Comparison of ENCODE assay signal across 1 worm cellular context in the genomic region with DNA sequence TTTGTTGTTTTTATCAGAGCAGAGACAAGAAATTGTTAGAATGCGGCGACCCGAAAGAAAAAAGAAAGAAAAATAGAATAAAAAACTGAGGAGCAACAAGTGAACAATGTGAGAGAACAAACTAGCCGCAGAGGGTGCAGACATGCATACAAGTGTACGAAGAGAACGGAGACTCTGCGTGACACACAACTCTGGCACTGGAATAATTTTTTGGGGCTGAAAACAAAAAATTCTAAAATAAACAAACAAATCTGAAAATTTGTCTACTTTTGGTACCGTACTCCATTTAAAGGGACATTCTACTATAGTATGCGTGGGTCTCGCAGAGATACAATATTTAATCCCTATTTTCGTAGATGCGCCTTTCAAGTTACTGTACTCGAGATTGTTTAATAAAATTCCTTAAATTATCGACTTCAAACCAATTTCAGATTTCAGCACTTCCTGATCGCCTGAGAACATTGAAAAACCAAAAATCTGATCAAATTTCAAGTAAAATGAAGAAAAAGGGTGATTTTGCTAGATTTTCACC.
TF ChIP-seq lines count a peak whose summit lies in the region.

No protein-coding gene starts in this region.

TF ChIP-seq in whole organism, young adult, 124 proteins besides CTCF, POLR2A, EP300 and RAD21 (continued from another document):
- no peak for TF ChIP-seq T26A5.8 (tag; optimal IDR thresholded peaks at IDR 0.05; lab: Kevin White, UChicago)
- peak; percentile 94 for TF ChIP-seq madf-6 (GFP tag; IDR thresholded peaks at IDR 0.05; lab: Robert Waterston, UW)
- TF ChIP-seq B0035.1 (tag; optimal IDR thresholded peaks at IDR 0.05; lab: Kevin White, UChicago): no peak
- no peak for TF ChIP-seq nhr-120 (GFP tag; IDR thresholded peaks at IDR 0.05; lab: Robert Waterston, UW)
- TF ChIP-seq zim-3 (tag; optimal IDR thresholded peaks at IDR 0.05; lab: Kevin White, UChicago): no peak
- no peak for TF ChIP-seq ccch-3 (GFP tag; optimal IDR thresholded peaks at IDR 0.05; lab: Kevin White, UChicago)
- TF ChIP-seq ekl-4 (GFP tag; IDR thresholded peaks at IDR 0.05; lab: Robert Waterston, UW): no peak
- no peak for TF ChIP-seq lin-35 (GFP tag; optimal IDR thresholded peaks at IDR 0.05; lab: Kevin White, UChicago)
- TF ChIP-seq let-607 (tag; optimal IDR thresholded peaks at IDR 0.05; lab: Kevin White, UChicago): no peak
- TF ChIP-seq K11D2.4 (GFP tag; IDR thresholded peaks at IDR 0.05; lab: Robert Waterston, UW): no peak
- no peak for TF ChIP-seq B0336.3 (GFP tag; IDR thresholded peaks at IDR 0.05; lab: Robert Waterston, UW)
- peak; percentile 33; the same call in 1 of the 2 replicates for TF ChIP-seq hmg-1.2 (GFP tag; IDR thresholded peaks at IDR 0.05; lab: Robert Waterston, UW)
- no peak for TF ChIP-seq ztf-22 (GFP tag; optimal IDR thresholded peaks at IDR 0.05; lab: Kevin White, UChicago)
- TF ChIP-seq F22D6.2 (tag; optimal IDR thresholded peaks at IDR 0.05; lab: Kevin White, UChicago): no peak
- no peak for TF ChIP-seq rpc-1 (optimal IDR thresholded peaks at IDR 0.05; lab: Kevin White, UChicago)
- TF ChIP-seq rpc-1 (tag; optimal IDR thresholded peaks at IDR 0.05; lab: Kevin White, UChicago): no peak
- peak; percentile 2 for TF ChIP-seq nhr-80 (tag; optimal IDR thresholded peaks at IDR 0.05; lab: Kevin White, UChicago)
- no peak for TF ChIP-seq ztf-28 (GFP tag; IDR thresholded peaks at IDR 0.05; lab: Robert Waterston, UW)
- TF ChIP-seq nfya-2 (GFP tag; IDR thresholded peaks at IDR 0.05; lab: Robert Waterston, UW): no peak
- TF ChIP-seq aptf-2 (GFP tag; conservative IDR thresholded peaks at IDR 0.05; lab: Robert Waterston, UW): no peak
- TF ChIP-seq repo-1 (tag; optimal IDR thresholded peaks at IDR 0.05; lab: Kevin White, UChicago): no peak
- no peak for TF ChIP-seq lin-40 (tag; optimal IDR thresholded peaks at IDR 0.05; lab: Kevin White, UChicago)
- TF ChIP-seq attf-5 (GFP tag; optimal IDR thresholded peaks at IDR 0.05; lab: Kevin White, UChicago): no peak
- TF ChIP-seq hlh-12 (tag; optimal IDR thresholded peaks at IDR 0.05; lab: Kevin White, UChicago): no peak
- no peak for TF ChIP-seq egrh-3 (GFP tag; IDR thresholded peaks at IDR 0.05; lab: Robert Waterston, UW)
- no peak for TF ChIP-seq dpff-1 (tag; optimal IDR thresholded peaks at IDR 0.05; lab: Kevin White, UChicago)
- TF ChIP-seq chd-7 (tag; optimal IDR thresholded peaks at IDR 0.05; lab: Kevin White, UChicago): no peak
- no peak for TF ChIP-seq aptf-3 (GFP tag; IDR thresholded peaks at IDR 0.05; lab: Robert Waterston, UW)
- TF ChIP-seq Y95B8A.8 (GFP tag; IDR thresholded peaks at IDR 0.05; lab: Robert Waterston, UW): no peak
- TF ChIP-seq ztf-6 (GFP tag; IDR thresholded peaks at IDR 0.05; lab: Robert Waterston, UW): no peak
- no peak for TF ChIP-seq attf-6 (GFP tag; IDR thresholded peaks at IDR 0.05; lab: Robert Waterston, UW)
- TF ChIP-seq lag-1 (GFP tag; IDR thresholded peaks at IDR 0.05; lab: Robert Waterston, UW): no peak
- TF ChIP-seq die-1 (tag; optimal IDR thresholded peaks at IDR 0.05; lab: Kevin White, UChicago): no peak
- no peak for TF ChIP-seq bed-1 (GFP tag; IDR thresholded peaks at IDR 0.05; lab: Robert Waterston, UW)
- no peak for TF ChIP-seq ceh-40 (GFP tag; IDR thresholded peaks at IDR 0.05; lab: Robert Waterston, UW)
- peak; percentile 47 for TF ChIP-seq snpc-3.4 (tag; optimal IDR thresholded peaks at IDR 0.05; lab: Kevin White, UChicago)
- no peak for TF ChIP-seq F52B5.7 (tag; optimal IDR thresholded peaks at IDR 0.05; lab: Kevin White, UChicago)
- peak; percentile 16 for TF ChIP-seq F49E8.2 (tag; optimal IDR thresholded peaks at IDR 0.05; lab: Kevin White, UChicago; ENCODE audit: insufficient read depth)
- TF ChIP-seq snpc-1.1 (tag; optimal IDR thresholded peaks at IDR 0.05; lab: Kevin White, UChicago; ENCODE audit: insufficient read depth): peak; percentile 19
- no peak for TF ChIP-seq ceh-27 (GFP tag; optimal IDR thresholded peaks at IDR 0.05; lab: Kevin White, UChicago)
- TF ChIP-seq F10E7.11 (tag; optimal IDR thresholded peaks at IDR 0.05; lab: Kevin White, UChicago): no peak
- 0 out of 2 replicates have a peak, but pooled peaks have one; percentile 22 for TF ChIP-seq hsf-1 (GFP tag; IDR thresholded peaks at IDR 0.05; lab: Robert Waterston, UW)
- no peak for TF ChIP-seq somi-1 (GFP tag; optimal IDR thresholded peaks at IDR 0.05; lab: Kevin White, UChicago)
- no peak for TF ChIP-seq Y53F4B.3 (GFP tag; IDR thresholded peaks at IDR 0.05; lab: Robert Waterston, UW)
- peak; percentile 23 for TF ChIP-seq lin-54 (GFP tag; optimal IDR thresholded peaks at IDR 0.05; lab: Kevin White, UChicago)
- no peak for TF ChIP-seq F55B11.4 (tag; optimal IDR thresholded peaks at IDR 0.05; lab: Kevin White, UChicago; ENCODE audit: borderline replicate concordance, insufficient read depth)
- TF ChIP-seq ztf-18 (tag; optimal IDR thresholded peaks at IDR 0.05; lab: Kevin White, UChicago): no peak
- no peak for TF ChIP-seq mcd-1 (GFP tag; IDR thresholded peaks at IDR 0.05; lab: Robert Waterston, UW)
